Worm (Caenorhabditis elegans) whole organism, late embryonic: ENCODE measurements around the gene srt-55.

Experiments
- ama-1 ChIP-seq: fragments of 150-350 bp; optimal IDR thresholded peaks from 2 replicates; lab custom pipeline; 2014
- ceh-45 ChIP-seq: fragments of 200-800 bp; sonication (Bioruptor generic); IDR thresholded peaks from 2 replicates; pipeline ENCODE4 v1.3.6; 2022; ENCODE audit warnings: missing genetic modification reagents, missing genetic modification characterization, missing compliant biosample characterization
- ceh-6 ChIP-seq: fragments of 200-800 bp; sonication (Bioruptor generic); optimal IDR thresholded peaks from 2 replicates; lab custom pipeline; 2018; ENCODE audit warnings: mild to moderate bottlenecking, missing genetic modification characterization, missing compliant biosample characterization
- dmd-4 ChIP-seq: sonication (generic microtip); optimal IDR thresholded peaks from 2 replicates; lab custom pipeline; 2016; ENCODE audit warnings: borderline replicate concordance, missing genetic modification characterization, missing compliant biosample characterization
- elt-2 ChIP-seq: sonication (generic microtip); optimal IDR thresholded peaks from 2 replicates; lab custom pipeline; 2016; ENCODE audit warnings: missing genetic modification reagents, missing genetic modification characterization, missing compliant biosample characterization
- fax-1 ChIP-seq: sonication (generic microtip); optimal IDR thresholded peaks from 2 replicates; lab custom pipeline; 2016; ENCODE audit warnings: missing genotype, missing genetic modification characterization, missing compliant biosample characterization
- hlh-8 ChIP-seq: sonication (generic microtip); optimal IDR thresholded peaks from 2 replicates; lab custom pipeline; 2016; ENCODE audit warnings: missing genotype, missing genetic modification characterization, missing compliant biosample characterization
- nhr-11 ChIP-seq: fragments of 150-350 bp; optimal IDR thresholded peaks from 2 replicates; lab custom pipeline; 2014; ENCODE audit warnings: missing biosample characterization, missing genetic modification characterization
- pha-4 ChIP-seq: fragments of 150-350 bp; optimal IDR thresholded peaks from 2 replicates; lab custom pipeline; 2018; ENCODE audit warnings: missing biosample characterization, missing genetic modification reagents, missing genetic modification characterization
- ref-2 ChIP-seq: sonication (generic microtip); optimal IDR thresholded peaks from 2 replicates; lab custom pipeline; 2016; ENCODE audit warnings: missing genetic modification characterization, missing compliant biosample characterization
- rnt-1 ChIP-seq: sonication (generic microtip); optimal IDR thresholded peaks from 2 replicates; lab custom pipeline; 2016; ENCODE audit warnings: missing genetic modification characterization, missing compliant biosample characterization
- unc-86 ChIP-seq: sonication (generic microtip); optimal IDR thresholded peaks from 2 replicates; lab custom pipeline; 2016; ENCODE audit warnings: missing genetic modification characterization, missing compliant biosample characterization

DNA sequence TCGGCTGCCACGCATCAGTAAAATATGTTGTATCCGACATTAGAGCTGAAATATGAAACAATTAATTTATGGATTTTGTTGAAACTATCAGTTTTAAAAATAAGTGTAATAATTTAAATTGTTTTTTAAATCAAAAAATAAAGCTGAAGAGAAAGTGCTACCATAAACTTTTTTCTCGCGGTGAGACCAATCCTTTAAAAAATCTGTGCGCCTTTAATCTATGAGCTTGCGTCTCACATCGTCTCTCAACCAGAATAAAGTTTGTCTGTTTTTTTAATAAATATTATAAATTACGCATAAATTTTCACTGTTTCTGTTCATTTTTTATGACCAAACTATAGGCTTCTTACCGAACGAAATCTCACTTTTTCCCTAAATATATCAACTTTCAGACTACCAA, 23.0 kb downstream of the srt-55 start, which contains the start of gene T16H12.3:
- TF ChIP-seq ceh-6 (GFP tag; lab: Kevin White, UChicago) (no peak), ceh-45 (GFP tag; lab: Robert Waterston, UW) (no peak), dmd-4 (tag; lab: Kevin White, UChicago) (no peak), unc-86 (tag; lab: Kevin White, UChicago) (no peak), pha-4 (tag; lab: Kevin White, UChicago) (no peak), fax-1 (tag; lab: Kevin White, UChicago) (no peak), ama-1 (no peak), ref-2 (tag; lab: Kevin White, UChicago) (no peak), nhr-11 (tag; lab: Kevin White, UChicago) (no peak), elt-2 (tag; lab: Kevin White, UChicago) (no peak), rnt-1 (tag; lab: Kevin White, UChicago) (no peak), hlh-8 (tag; lab: Kevin White, UChicago) (no peak)
